Worm (Caenorhabditis elegans) whole organism, L4 larva: ENCODE results near the gene F57G8.7.

Experiments
- D1046.2 ChIP-seq: fragments of 200-800 bp; sonication (Bioruptor generic); IDR thresholded peaks from 2 replicates; pipeline ENCODE4 v1.3.6; 2022; ENCODE audit warnings: missing genetic modification characterization, missing compliant biosample characterization
- T26A8.4 ChIP-seq: fragments of 200-800 bp; sonication (Bioruptor generic); IDR thresholded peaks from 2 replicates; pipeline ENCODE4 v1.3.6; 2022; ENCODE audit warnings: missing genetic modification characterization, missing compliant biosample characterization
- Y5F2A.4 ChIP-seq: fragments of 200-800 bp; sonication (Bioruptor generic); optimal IDR thresholded peaks from 2 replicates; lab custom pipeline; 2018; ENCODE audit warnings: mild to moderate bottlenecking, missing genetic modification characterization, missing compliant biosample characterization
- Y75B8A.6 ChIP-seq: fragments of 200-800 bp; sonication (Bioruptor generic); IDR thresholded peaks from 2 replicates; pipeline ENCODE4 v1.3.6; 2022; ENCODE audit warnings: missing genetic modification reagents, missing genetic modification characterization, missing compliant biosample characterization
- ZK337.2 ChIP-seq: fragments of 200-800 bp; sonication (Bioruptor generic); IDR thresholded peaks from 2 replicates; pipeline ENCODE4 v1.3.6; 2022; ENCODE audit warnings: missing genetic modification reagents, missing genetic modification characterization, missing compliant biosample characterization
- aha-1 ChIP-seq: fragments of 150-350 bp; peaks from one replicate; lab custom pipeline; 2014; ENCODE audit warnings: missing biosample characterization, missing genetic modification characterization
- attf-4 ChIP-seq: sonication (generic microtip); optimal IDR thresholded peaks from 3 replicates; lab custom pipeline; 2017; ENCODE audit warnings: missing biosample characterization, missing genetic modification characterization
- ceh-32 ChIP-seq: sonication (generic microtip); optimal IDR thresholded peaks from 2 replicates; lab custom pipeline; 2016; ENCODE audit warnings: mild to moderate bottlenecking, missing genetic modification characterization, missing compliant biosample characterization; ENCODE audit not compliant: poor library complexity
- cey-2 ChIP-seq: sonication (generic microtip); optimal IDR thresholded peaks from 3 replicates; lab custom pipeline; 2017; ENCODE audit warnings: missing genetic modification characterization, mild to moderate bottlenecking, missing compliant biosample characterization, antibody characterized with exemption, borderline replicate concordance; ENCODE audit not compliant: insufficient read depth
- daf-12 ChIP-seq: fragments of 150-350 bp; optimal IDR thresholded peaks from 2 replicates; lab custom pipeline; 2014; ENCODE audit warnings: missing biosample characterization, missing genetic modification reagents, missing genetic modification characterization
- daf-16 ChIP-seq, 3 experiments: sonication (generic microtip); optimal IDR thresholded peaks; 2 replicates each; lab custom pipeline; 2016 to 2017; ENCODE audit warnings: missing genetic modification characterization in 3 of 3, missing genetic modification reagents in 3 of 3, mild to moderate bottlenecking in 2 of 3, missing compliant biosample characterization in 2 of 3, missing biosample characterization in 1 of 3, moderate library complexity in 1 of 3
- daf-19 ChIP-seq: fragments of 200-800 bp; sonication (Bioruptor generic); conservative IDR thresholded peaks from 2 replicates; pipeline ENCODE4 v1.3.6; 2022; ENCODE audit warnings: missing genetic modification characterization, missing compliant biosample characterization
- dmd-6 ChIP-seq: fragments of 200-800 bp; sonication (Bioruptor generic); IDR thresholded peaks from 2 replicates; pipeline ENCODE4 v1.3.6; 2022; ENCODE audit warnings: missing genetic modification reagents, missing genetic modification characterization, missing compliant biosample characterization
- dmd-8 ChIP-seq: fragments of 200-800 bp; sonication (Bioruptor generic); IDR thresholded peaks from 2 replicates; pipeline ENCODE4 v1.3.6; 2022; ENCODE audit warnings: missing genetic modification characterization, missing compliant biosample characterization
- dmd-9 ChIP-seq: fragments of 200-800 bp; sonication (Bioruptor generic); IDR thresholded peaks from 2 replicates; pipeline ENCODE4 v1.3.6; 2022; ENCODE audit warnings: missing genetic modification reagents, missing genetic modification characterization, missing compliant biosample characterization
- dpl-1 ChIP-seq: fragments of 150-350 bp; optimal IDR thresholded peaks from 2 replicates; lab custom pipeline; 2014; ENCODE audit warnings: missing biosample characterization, missing genetic modification reagents, missing genetic modification characterization
- duxl-1 ChIP-seq: sonication (generic microtip); optimal IDR thresholded peaks from 2 replicates; lab custom pipeline; 2016; ENCODE audit warnings: mild to moderate bottlenecking, missing genetic modification characterization, moderate library complexity, missing compliant biosample characterization; ENCODE audit not compliant: poor library complexity
- fkh-10 ChIP-seq: fragments of 150-350 bp; optimal IDR thresholded peaks from 2 replicates; lab custom pipeline; 2014; ENCODE audit warnings: missing biosample characterization, missing genetic modification reagents, missing genetic modification characterization
- jun-1 ChIP-seq: fragments of 150-350 bp; optimal IDR thresholded peaks from 2 replicates; lab custom pipeline; 2014; ENCODE audit warnings: missing biosample characterization, missing genetic modification reagents, missing genetic modification characterization
- lin-1 ChIP-seq: fragments of 200-800 bp; sonication (Bioruptor generic); IDR thresholded peaks from 2 replicates; pipeline ENCODE4 v1.3.6; 2022; ENCODE audit warnings: missing genetic modification reagents, missing genetic modification characterization, missing compliant biosample characterization
- lin-15B ChIP-seq: fragments of 150-350 bp; sonication (generic microtip); optimal IDR thresholded peaks from 3 replicates; lab custom pipeline; 2014; ENCODE audit warnings: missing biosample characterization, missing genetic modification characterization
- lin-38 ChIP-seq: fragments of 200-800 bp; sonication (Bioruptor generic); IDR thresholded peaks from 2 replicates; pipeline ENCODE4 v1.3.6; 2022; ENCODE audit warnings: missing genetic modification reagents, missing genetic modification characterization, missing compliant biosample characterization
- lin-39 ChIP-seq: fragments of 150-350 bp; optimal IDR thresholded peaks from 2 replicates; lab custom pipeline; 2014; ENCODE audit warnings: missing biosample characterization, missing genetic modification reagents, missing genetic modification characterization
- lir-3 ChIP-seq: sonication (generic microtip); optimal IDR thresholded peaks from 2 replicates; lab custom pipeline; 2016; ENCODE audit warnings: mild to moderate bottlenecking, missing genetic modification characterization, missing compliant biosample characterization
- lsy-2 ChIP-seq, 2 experiments: fragments of 150-350 bp in 1 of 2; sonication (generic microtip) in 1 of 2; optimal IDR thresholded peaks; 2 replicates each; lab custom pipeline; 2014 to 2017; ENCODE audit warnings: missing biosample characterization in 2 of 2, missing genetic modification characterization in 2 of 2
- madf-9 ChIP-seq: fragments of 200-800 bp; sonication (Bioruptor generic); conservative IDR thresholded peaks from 2 replicates; pipeline ENCODE4 v1.3.6; 2022; ENCODE audit warnings: missing genetic modification reagents, missing genetic modification characterization, missing compliant biosample characterization
- mdt-29 ChIP-seq: fragments of 200-800 bp; sonication (Bioruptor generic); IDR thresholded peaks from 2 replicates; pipeline ENCODE4 v1.3.6; 2022; ENCODE audit warnings: missing genetic modification reagents, missing genetic modification characterization, missing compliant biosample characterization
- mxl-2 ChIP-seq: fragments of 200-800 bp; sonication (Bioruptor generic); conservative IDR thresholded peaks from 2 replicates; pipeline ENCODE4 v1.3.6; 2022; ENCODE audit warnings: missing genetic modification reagents, missing genetic modification characterization, missing compliant biosample characterization
- nhr-10 ChIP-seq: fragments of 150-350 bp; optimal IDR thresholded peaks from 2 replicates; lab custom pipeline; 2014; ENCODE audit warnings: missing biosample characterization, missing genetic modification characterization
- nhr-28 ChIP-seq: fragments of 150-350 bp; optimal IDR thresholded peaks from 2 replicates; lab custom pipeline; 2014; ENCODE audit warnings: missing biosample characterization, missing genetic modification characterization
- nhr-41 ChIP-seq: fragments of 200-800 bp; sonication (Bioruptor generic); IDR thresholded peaks from 2 replicates; pipeline ENCODE4 v1.3.6; 2022; ENCODE audit warnings: missing genetic modification reagents, missing genetic modification characterization, missing compliant biosample characterization
- nhr-48 ChIP-seq: sonication (generic microtip); optimal IDR thresholded peaks from 2 replicates; lab custom pipeline; 2016; ENCODE audit warnings: mild to moderate bottlenecking, missing genetic modification characterization, missing compliant biosample characterization
- nhr-6 ChIP-seq: fragments of 150-350 bp; optimal IDR thresholded peaks from 2 replicates; lab custom pipeline; 2014; ENCODE audit warnings: missing biosample characterization, missing genetic modification characterization
- nhr-76 ChIP-seq: fragments of 150-350 bp; optimal IDR thresholded peaks from 2 replicates; lab custom pipeline; 2014; ENCODE audit warnings: missing biosample characterization, missing genetic modification characterization
- pqm-1 ChIP-seq: sonication (generic microtip); optimal IDR thresholded peaks from 2 replicates; lab custom pipeline; 2017; ENCODE audit warnings: missing biosample characterization, missing genetic modification characterization
- sdz-12 ChIP-seq: fragments of 200-800 bp; sonication (Bioruptor generic); optimal IDR thresholded peaks from 2 replicates; lab custom pipeline; 2018; ENCODE audit warnings: mild to moderate bottlenecking, missing genetic modification characterization, missing compliant biosample characterization
- set-16 ChIP-seq: fragments of 200-800 bp; sonication (Bioruptor generic); IDR thresholded peaks from 2 replicates; pipeline ENCODE4 v1.3.6; 2022; ENCODE audit warnings: missing genetic modification reagents, missing genetic modification characterization, missing compliant biosample characterization
- tra-1 ChIP-seq: fragments of 200-800 bp; sonication (Bioruptor generic); IDR thresholded peaks from 2 replicates; pipeline ENCODE4 v1.3.6; 2022; ENCODE audit warnings: missing genetic modification reagents, missing genetic modification characterization, missing compliant biosample characterization
- unc-39 ChIP-seq: sonication (generic microtip); optimal IDR thresholded peaks from 2 replicates; lab custom pipeline; 2017; ENCODE audit warnings: missing biosample characterization, missing genetic modification characterization
- unc-62 ChIP-seq, 3 experiments: fragments of 150-350 bp in 1 of 3; sonication (generic microtip); optimal IDR thresholded peaks in 2 of 3; peaks in 1 of 3; 1 replicate in 1 of 3; 2 replicates in 2 of 3; lab custom pipeline; 2014 to 2017; ENCODE audit warnings: missing biosample characterization in 3 of 3, missing genetic modification characterization in 3 of 3, missing genetic modification reagents in 3 of 3, missing genotype in 1 of 3
- zfp-2 ChIP-seq: sonication (generic microtip); optimal IDR thresholded peaks from 2 replicates; lab custom pipeline; 2016; ENCODE audit warnings: mild to moderate bottlenecking, missing genetic modification characterization, missing compliant biosample characterization
- zip-2 ChIP-seq: fragments of 150-350 bp; optimal IDR thresholded peaks from 2 replicates; lab custom pipeline; 2014; ENCODE audit warnings: missing biosample characterization, missing genetic modification characterization
- ztf-11 ChIP-seq: fragments of 150-350 bp; optimal IDR thresholded peaks from 2 replicates; lab custom pipeline; 2014; ENCODE audit warnings: missing biosample characterization, missing genetic modification characterization
- ztf-7 ChIP-seq: fragments of 150-350 bp; optimal IDR thresholded peaks from 2 replicates; lab custom pipeline; 2014; ENCODE audit warnings: missing biosample characterization, missing genetic modification characterization

The F57G8.7 gene

DNA sequence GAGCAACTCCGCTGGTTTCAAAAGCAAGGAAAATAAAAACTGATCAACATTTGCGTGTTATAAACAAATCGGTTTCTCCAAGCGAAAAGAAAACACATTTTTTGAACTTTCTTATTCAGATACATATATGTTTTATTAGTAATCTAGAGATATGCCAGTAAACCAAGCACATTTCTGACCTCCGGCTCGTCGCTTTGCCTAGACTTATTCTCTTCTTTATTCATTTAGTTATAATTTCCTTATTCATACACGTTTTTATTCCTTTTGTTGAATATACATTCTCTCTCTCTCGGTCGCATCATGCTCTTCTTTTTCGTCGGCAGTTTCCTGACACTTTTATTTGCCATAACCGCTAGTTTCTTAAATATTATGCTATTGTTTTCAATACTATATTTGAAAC is 30.3 kb upstream of the F57G8.7 start, which contains the start of gene srbc-84:
Gene srbc-84, plus strand, starts transcription at position 301 of the 400 bp plus-strand sequence.
- TF ChIP-seq zip-2 (tag; lab: Kevin White, UChicago) = no peak
- no peak for TF ChIP-seq madf-9 (GFP tag; lab: Robert Waterston, UW)
- TF ChIP-seq lin-15B (tag; lab: Kevin White, UChicago) = no peak
- TF ChIP-seq jun-1 (tag; lab: Kevin White, UChicago) = no peak
- no peak for TF ChIP-seq lin-38 (GFP tag; lab: Robert Waterston, UW)
- no peak for TF ChIP-seq Y5F2A.4 (GFP tag; lab: Kevin White, UChicago)
- TF ChIP-seq unc-39 (tag; lab: Kevin White, UChicago) = no peak
- TF ChIP-seq nhr-41 (GFP tag; lab: Robert Waterston, UW) = no peak
- no peak for TF ChIP-seq nhr-48 (tag; lab: Kevin White, UChicago)
- no peak for TF ChIP-seq fkh-10 (GFP tag; lab: Kevin White, UChicago)
- no peak for TF ChIP-seq cey-2 (tag; lab: Kevin White, UChicago)
- TF ChIP-seq, all 104 proteins: peak for 0

DNA sequence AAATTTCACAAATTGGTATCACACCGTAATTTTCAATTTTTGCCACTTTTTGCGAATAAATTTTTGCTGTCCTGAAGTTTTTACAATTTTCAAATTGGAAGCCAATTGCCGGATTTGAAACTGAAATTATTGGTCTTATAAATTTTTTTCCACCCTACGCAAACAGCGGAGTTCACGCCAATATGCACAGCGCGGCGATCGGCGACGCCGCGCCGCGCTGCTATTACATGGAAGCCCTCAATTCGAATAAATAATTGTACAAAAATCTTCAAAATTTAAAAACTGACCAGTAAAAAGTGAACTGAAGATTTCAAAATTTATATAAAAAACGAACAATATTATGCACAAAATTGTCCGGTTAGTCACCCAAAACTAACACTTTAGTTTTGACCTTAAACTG is 29.1 kb upstream of the F57G8.7 start:
- TF ChIP-seq lin-1 (GFP tag; lab: Robert Waterston, UW) (no peak), mxl-2 (no peak), dmd-6 (GFP tag; lab: Robert Waterston, UW) (no peak), aha-1 (no peak), attf-4 (no peak), lin-39 (tag; lab: Kevin White, UChicago) (no peak)

DNA sequence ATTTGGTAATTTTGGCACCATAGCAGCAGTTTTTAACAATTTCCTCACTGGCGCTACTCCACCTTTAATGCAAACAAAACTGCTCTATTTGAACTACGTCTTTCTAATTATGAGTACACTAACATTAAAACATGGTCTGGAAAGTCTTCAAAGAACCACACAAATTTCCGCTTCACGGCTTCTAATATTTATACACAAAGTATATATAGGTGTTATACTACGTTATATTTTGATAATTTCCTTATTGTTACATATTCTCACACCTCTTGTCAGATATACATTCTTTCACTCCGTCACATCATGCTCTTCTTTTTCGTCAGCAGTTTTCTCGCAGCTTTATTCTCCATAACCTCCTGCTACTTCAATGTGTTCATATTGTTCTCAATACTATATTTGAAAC is 28.7 kb upstream of the F57G8.7 start, which contains the start of gene srbc-82:
Gene srbc-82, plus strand, starts transcription at position 301 of the 400 bp plus-strand sequence.
- TF ChIP-seq mdt-29 (GFP tag; lab: Robert Waterston, UW) (no peak), duxl-1 (tag; lab: Kevin White, UChicago) (no peak), ztf-7 (no peak), attf-4 (no peak), zfp-2 (tag; lab: Kevin White, UChicago) (no peak), T26A8.4 (GFP tag; lab: Robert Waterston, UW) (no peak), daf-19 (GFP tag; lab: Robert Waterston, UW) (no peak), tra-1 (no peak)

DNA sequence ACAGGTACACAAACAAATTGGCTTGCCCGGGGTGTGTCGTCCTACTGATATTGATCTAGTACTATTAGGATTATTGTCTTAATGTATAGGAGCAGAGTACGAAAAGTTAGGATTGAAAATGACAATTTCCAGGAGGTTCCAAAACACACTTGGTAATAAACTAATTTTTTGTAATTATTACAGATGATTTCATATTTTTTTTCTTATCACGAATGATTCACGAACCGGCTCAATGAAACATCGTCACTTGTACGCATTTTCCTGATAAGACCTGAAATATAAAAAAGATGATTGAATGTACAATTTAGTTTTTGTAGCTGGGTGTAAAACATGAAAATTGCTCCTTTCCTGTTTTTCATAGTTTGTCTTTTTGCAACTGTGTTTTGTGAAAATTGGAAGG is 26.5 kb upstream of the F57G8.7 start, which contains the start of the genes C31A11.13 and oac-6:
Gene C31A11.13, minus strand, starts transcription at position 113 of the 400 bp plus-strand sequence.
Gene oac-6, plus strand, starts transcription at position 279 of the 400 bp plus-strand sequence.
- TF ChIP-seq nhr-76 (tag; lab: Kevin White, UChicago) (no peak), lin-15B (tag; lab: Kevin White, UChicago) (no peak), dmd-8 (GFP tag; lab: Robert Waterston, UW) (no peak), daf-12 (tag; lab: Kevin White, UChicago) (no peak), daf-16 (GFP tag; optimal IDR thresholded peaks at IDR 0.05; lab: Kevin White, UChicago) (no peak), daf-16 (tag; optimal IDR thresholded peaks at IDR 0.05; lab: Kevin White, UChicago) (peak; percentile 9), ZK337.2 (no peak), aha-1 (no peak), pqm-1 (tag; lab: Kevin White, UChicago) (peak; percentile 37), unc-62 (GFP tag; optimal IDR thresholded peaks at IDR 0.05 in 1 of 2; lab: Kevin White, UChicago) (peak in 1 of 2 experiments; percentile 65), unc-62 (tag; optimal IDR thresholded peaks at IDR 0.05; lab: Kevin White, UChicago) (no peak), ztf-11 (tag; lab: Kevin White, UChicago) (no peak), nhr-28 (tag; lab: Kevin White, UChicago) (peak; percentile 27)
- TF ChIP-seq, all 104 proteins: peak for 4

DNA sequence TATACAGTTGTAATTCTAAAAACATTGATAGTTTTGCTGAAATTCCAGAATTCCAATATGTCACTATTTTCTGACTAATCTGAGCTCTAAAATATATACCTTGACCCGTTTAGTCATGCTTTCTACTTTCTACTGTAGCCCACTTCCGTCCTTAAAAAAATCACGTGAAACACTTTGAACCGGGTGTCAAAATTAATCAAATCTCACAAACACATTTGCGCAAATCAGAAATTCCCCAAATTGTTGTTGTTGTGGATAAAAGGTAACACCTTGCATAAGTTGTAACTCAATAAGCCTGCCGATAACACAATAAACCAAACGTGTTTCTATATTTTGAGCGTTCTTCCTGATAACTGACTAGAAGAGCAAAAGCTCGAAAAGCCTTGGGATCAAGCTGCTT is 21.7 kb upstream of the F57G8.7 start, which contains the start of gene srxa-7:
Gene srxa-7, plus strand, starts transcription at position 301 of the 400 bp plus-strand sequence.
- no peak for TF ChIP-seq ZK337.2
- no peak for TF ChIP-seq dmd-6 (GFP tag; lab: Robert Waterston, UW)
- TF ChIP-seq nhr-6 (tag; lab: Kevin White, UChicago) = no peak
- TF ChIP-seq Y75B8A.6 (GFP tag; lab: Robert Waterston, UW) = no peak
- TF ChIP-seq set-16 (GFP tag; lab: Robert Waterston, UW) = no peak
- TF ChIP-seq mxl-2 = no peak
- no peak for TF ChIP-seq lsy-2 (tag; optimal IDR thresholded peaks at IDR 0.05; lab: Kevin White, UChicago)
- no peak for TF ChIP-seq dpl-1
- TF ChIP-seq lin-39 (tag; lab: Kevin White, UChicago) = no peak
- TF ChIP-seq ceh-32 (tag; lab: Kevin White, UChicago) = no peak
- TF ChIP-seq D1046.2 (GFP tag; lab: Robert Waterston, UW) = no peak
- no peak for TF ChIP-seq lir-3
- no peak for TF ChIP-seq sdz-12
- no peak for TF ChIP-seq nhr-10 (tag; lab: Kevin White, UChicago)
- no peak for TF ChIP-seq dmd-9 (GFP tag; lab: Robert Waterston, UW)
